Worm (Caenorhabditis elegans): Measurements from ENCODE around the gene lea-1.
A peak's percentile ranks its signal among the peaks of the same experiment; 100 is the strongest.

Gene lea-1

DNA sequence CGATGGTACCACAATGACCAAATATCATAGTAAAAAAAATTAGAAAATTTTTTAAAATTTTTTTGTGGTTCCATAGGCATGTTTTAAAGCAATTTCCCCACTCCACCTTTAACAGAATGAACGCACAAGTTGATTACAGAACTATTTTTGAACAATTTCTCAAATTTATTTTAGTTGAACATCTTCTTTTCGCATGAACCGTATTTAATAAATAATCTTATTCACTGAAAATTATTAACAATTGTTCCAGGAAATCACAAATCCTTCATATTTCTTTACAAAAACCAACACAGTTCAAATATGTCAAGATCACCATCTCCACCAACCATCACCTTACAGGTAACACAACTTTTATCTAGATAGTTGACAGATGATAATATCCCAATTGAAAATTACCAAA lies at the start of gene lea-1:
Gene lea-1 (plus strand): TSS at position 301 of the 400 bp plus-strand sequence.
- no peak for TF ChIP-seq him-1 (tag; optimal IDR thresholded peaks at IDR 0.05)
- TF ChIP-seq W03F9.2 (tag; optimal IDR thresholded peaks at IDR 0.05) = no peak
- no peak for TF ChIP-seq dao-5 (tag; optimal IDR thresholded peaks at IDR 0.05)

DNA sequence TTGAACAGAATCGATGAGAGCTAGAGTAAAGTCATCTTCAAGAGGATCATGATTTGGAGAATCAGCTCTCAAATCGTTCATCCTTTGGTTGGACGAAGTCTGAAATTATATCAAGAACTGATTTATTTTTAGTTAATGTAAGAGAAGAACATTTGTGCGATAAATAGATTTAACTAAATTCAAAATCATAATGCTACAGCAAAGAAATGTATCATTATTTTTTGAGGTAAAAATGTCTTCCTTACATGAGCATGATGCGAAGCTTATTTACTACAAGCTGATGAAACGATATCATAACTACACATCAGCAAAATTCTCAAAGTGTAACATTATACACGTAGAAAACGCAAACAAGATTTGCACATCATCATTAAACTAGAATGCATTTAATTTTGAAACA lies 49.3 kb upstream of the lea-1 start, which contains the start of gene madf-4:
Gene madf-4 (minus strand): TSS at position 101 of the 400 bp plus-strand sequence.
- TF ChIP-seq dao-5 (tag; optimal IDR thresholded peaks at IDR 0.05) = no peak
- no peak for TF ChIP-seq him-1 (tag; optimal IDR thresholded peaks at IDR 0.05)
- no peak for TF ChIP-seq W03F9.2 (tag; optimal IDR thresholded peaks at IDR 0.05)

DNA sequence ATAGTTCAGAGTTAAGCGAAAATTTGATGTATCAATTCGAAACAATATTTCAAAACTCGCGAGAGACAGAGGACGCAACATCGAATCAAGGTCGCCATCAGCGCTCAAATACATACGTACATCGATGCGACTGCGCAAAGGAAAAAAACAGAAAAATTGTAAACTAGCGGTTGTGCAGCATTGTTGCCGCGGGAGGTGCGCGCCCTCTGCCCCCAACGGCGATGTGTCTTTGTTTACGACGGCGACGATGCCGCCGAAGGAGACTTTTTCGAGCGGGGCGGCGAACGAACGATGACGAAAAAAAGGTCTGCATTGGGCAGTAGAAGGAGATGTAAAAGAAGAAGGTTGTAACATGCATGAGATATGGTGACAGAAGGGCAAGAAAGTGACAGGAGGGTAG lies 48.8 kb upstream of the lea-1 start:
- TF ChIP-seq him-1 (tag; optimal IDR thresholded peaks at IDR 0.05) (no peak), dao-5 (tag; optimal IDR thresholded peaks at IDR 0.05) (no peak), W03F9.2 (tag; optimal IDR thresholded peaks at IDR 0.05) (no peak)

DNA sequence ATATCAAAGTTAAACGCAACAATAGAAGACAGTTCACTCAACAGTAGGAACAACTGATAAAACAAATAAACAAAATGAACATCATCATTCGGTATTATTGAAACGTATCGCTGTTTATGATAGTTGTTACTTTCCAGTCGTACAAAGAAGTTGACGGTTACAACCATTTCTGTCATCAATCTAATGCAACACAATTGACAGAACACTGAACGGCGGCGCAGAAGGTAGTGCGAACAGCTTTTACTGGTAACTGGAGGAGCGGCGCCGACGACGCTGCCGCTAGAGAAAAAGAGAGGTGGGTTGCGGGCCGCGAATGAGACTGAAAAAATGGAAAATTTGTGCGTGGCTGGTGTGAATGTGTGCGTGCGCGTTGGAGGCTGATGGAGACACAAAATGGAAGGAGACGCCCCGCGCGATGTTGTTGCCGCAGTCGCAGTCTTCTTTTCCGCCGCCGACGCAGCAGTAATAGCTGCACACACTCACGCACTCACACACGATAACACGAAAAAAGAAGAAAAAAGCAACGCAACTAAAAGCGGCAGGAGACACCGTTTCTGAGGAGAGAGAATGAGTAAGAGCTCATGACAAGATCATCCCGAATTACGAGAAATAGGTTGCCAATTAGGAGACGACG lies 47.5 kb upstream of the lea-1 start:
- TF ChIP-seq him-1 (tag; optimal IDR thresholded peaks at IDR 0.05) (peak; percentile 26), dao-5 (tag; optimal IDR thresholded peaks at IDR 0.05) (no peak), W03F9.2 (tag; optimal IDR thresholded peaks at IDR 0.05) (no peak)

DNA sequence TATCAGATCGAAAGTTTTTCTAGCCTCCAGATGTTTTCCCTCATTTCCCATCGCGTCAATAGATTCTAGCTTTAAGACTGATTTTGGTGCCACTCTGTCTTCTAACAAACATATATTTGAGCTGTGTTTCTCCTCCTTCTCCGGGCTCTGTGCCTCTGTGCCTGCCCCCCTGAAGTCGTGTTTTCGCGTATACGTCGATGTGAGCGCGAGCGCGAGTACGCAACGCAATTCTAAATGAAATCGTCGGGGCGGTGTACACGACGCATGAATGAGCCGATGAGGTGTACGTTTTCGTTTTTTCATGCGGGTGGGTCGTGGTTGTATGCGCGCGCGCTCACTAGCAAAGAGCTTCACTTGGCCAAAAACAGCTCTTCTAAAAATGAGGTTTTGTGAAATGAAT lies 45.8 kb upstream of the lea-1 start:
- TF ChIP-seq him-1 (tag; optimal IDR thresholded peaks at IDR 0.05) (peak; percentile 24), dao-5 (tag; optimal IDR thresholded peaks at IDR 0.05) (no peak)

DNA sequence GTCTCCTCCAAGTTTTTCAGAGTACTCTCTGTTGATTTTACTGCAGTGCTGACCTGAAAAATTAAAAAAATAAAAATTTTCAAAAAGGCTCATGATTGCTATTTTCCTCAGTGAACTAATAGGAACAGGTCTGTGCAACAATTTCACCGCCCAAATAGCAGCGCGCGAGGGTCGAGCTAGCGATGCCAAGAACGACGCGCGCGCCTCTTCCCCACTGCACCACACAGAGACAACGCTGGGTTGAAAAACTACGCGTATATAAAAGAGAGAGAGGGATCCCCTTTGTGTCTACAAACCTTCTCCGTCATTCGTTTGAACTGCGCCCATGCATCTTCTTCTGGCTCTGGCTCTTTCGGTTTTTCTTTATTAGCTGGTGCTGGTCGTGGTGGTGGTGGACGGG lies 41.6 kb upstream of the lea-1 start:
- TF ChIP-seq him-1 (tag; optimal IDR thresholded peaks at IDR 0.05) (peak; percentile 94), dao-5 (tag; optimal IDR thresholded peaks at IDR 0.05) (peak; percentile 70), W03F9.2 (tag; optimal IDR thresholded peaks at IDR 0.05) (no peak)

DNA sequence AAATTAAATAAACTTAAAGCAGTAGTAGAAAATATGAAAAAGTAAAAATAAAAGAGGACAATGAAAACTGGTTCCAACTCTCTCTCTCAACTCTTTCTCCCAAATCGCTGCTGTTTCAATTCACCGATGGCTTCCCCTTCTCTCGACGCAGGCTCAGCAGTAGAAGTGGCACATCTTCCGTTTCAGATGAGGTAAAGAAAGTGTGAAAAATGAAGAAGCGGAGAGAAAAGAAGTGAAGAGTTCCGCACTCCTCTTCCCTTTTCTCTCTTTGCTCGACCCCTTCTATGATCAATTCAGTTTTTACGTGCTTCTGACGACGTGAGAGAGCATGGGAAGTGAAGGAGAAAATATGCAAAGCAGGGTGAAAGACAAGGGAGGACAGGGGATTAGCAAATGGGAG lies 37.5 kb upstream of the lea-1 start:
- TF ChIP-seq W03F9.2 (tag; optimal IDR thresholded peaks at IDR 0.05) = no peak
- TF ChIP-seq him-1 (tag; optimal IDR thresholded peaks at IDR 0.05) = peak; percentile 54

DNA sequence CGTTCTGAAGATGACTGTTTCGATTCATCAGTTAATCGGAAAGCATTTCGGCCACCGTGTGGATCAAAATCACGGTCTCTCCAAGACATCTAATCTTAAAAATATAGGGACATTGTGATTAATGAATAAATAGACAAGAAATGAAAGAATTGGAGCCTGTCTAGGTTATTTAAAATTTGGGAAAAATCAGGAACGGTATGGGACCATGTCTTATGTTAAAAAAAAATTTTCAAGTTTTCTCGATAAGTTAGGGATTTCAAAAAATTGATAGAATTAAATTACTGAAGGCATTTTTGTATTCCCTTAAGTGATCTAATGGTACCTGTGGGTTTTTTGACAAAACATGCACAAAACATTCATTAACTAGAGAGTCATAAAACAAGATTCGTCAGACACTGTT lies 35.6 kb upstream of the lea-1 start, which contains the start of gene unc-41:
Gene unc-41 (minus strand): TSS at position 101 of the 400 bp plus-strand sequence.
- TF ChIP-seq dao-5 (tag; optimal IDR thresholded peaks at IDR 0.05) = no peak
- TF ChIP-seq him-1 (tag; optimal IDR thresholded peaks at IDR 0.05) = no peak
- no peak for TF ChIP-seq W03F9.2 (tag; optimal IDR thresholded peaks at IDR 0.05)

DNA sequence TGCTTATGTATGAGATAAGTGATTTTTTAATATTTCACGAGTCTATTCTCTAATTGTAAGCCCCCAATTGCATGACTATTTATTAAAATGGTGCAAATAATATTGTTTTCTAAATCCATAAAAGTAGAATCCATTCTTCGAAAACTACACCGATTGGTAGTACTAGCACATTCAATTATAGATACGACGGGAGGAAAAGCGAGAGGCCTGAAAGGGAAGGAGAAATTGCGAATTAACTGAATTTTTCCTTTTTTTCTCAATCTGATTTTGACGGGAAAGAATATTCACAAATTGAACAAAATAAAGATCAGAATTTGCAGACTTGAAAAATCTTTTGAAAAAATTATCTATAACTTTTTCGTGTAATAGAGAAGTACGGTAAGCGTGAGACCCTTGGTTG lies 34.5 kb upstream of the lea-1 start:
- TF ChIP-seq W03F9.2 (tag; optimal IDR thresholded peaks at IDR 0.05) (no peak), him-1 (tag; optimal IDR thresholded peaks at IDR 0.05) (no peak), dao-5 (tag; optimal IDR thresholded peaks at IDR 0.05) (no peak)

DNA sequence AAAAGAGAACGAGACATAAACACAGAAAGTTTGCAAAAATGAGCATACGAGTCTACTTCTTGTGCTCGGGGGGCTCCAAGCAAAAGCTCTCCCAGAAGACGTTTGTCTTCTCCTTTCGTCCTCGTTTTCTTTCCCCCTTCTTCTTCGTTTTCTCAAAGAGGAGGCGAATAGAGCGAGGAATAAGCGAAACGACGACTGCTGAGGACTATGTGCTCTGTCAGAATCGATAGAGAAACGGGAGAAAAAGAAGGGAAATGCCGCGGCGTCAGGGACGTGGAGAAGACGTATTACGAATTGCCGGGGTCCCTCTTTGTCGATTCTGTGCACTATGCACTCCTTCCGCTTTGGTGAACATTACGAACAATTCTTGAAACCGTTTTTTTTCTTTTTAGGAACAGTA lies 33.3 kb upstream of the lea-1 start:
- TF ChIP-seq him-1 (tag; optimal IDR thresholded peaks at IDR 0.05) (peak; percentile 33), W03F9.2 (tag; optimal IDR thresholded peaks at IDR 0.05) (no peak), dao-5 (tag; optimal IDR thresholded peaks at IDR 0.05) (no peak)

DNA sequence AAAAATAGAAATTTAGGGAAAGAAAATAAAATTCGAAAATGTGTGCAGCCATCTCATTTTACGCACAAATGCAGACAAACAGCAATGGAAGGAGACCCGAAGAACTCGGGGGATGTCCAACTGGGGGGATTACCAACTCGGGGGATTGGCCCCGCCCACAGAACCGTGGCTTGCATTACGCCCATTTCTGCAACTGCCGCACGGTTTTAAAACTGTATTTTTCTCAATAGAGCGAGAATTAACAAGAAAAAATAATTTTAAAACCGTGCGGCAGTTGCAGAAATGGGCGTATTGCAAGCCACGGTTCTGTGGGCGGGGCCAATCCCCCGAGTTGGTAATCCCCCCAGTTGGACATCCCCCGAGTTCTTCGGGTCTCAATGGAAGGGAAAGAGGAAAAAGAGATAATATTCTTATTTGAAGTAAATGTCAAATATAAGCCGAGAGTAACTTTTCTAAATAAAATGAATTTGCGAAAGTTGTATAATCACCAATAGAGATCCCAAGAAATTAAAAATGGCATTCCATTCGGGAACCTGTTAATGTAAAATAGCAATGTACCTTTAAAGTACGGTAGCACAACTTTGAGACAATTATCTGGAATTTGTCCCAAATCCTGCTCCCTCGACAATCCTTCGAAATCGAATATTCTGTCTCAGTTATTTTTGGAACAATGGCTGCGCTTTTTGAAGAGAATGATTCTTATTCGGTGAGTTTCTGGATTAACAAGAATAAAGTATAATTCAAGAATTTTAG lies 30.8 kb upstream of the lea-1 start, which contains the start of the genes ruvb-1 and tofu-1:
Gene ruvb-1 (minus strand): TSS at position 72 of the 753 bp plus-strand sequence.
Gene tofu-1 (plus strand): TSS at position 417 of the 753 bp plus-strand sequence.
- peak; percentile 29 for TF ChIP-seq W03F9.2 (tag; optimal IDR thresholded peaks at IDR 0.05)

DNA sequence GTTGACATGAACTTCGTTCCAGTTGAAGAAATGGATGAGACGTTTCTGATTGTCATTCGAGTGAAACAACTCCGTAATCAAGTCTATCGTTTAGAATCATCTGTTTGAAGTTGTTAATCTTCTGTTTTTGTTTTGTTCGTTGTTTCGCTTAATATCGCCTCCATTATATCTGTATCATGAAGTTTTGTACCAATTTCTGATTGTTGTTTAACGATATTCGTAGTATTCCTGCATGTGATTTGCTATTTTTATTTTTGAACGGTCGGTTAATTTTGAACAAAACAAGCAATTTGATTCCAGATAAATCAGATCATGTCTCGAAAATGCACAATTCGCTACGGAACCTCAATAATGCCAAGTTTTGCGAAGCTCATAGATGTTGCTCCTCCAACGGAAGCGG lies 29.2 kb upstream of the lea-1 start, which contains the start of gene C27H6.9:
Gene C27H6.9 (plus strand): TSS at position 301 of the 400 bp plus-strand sequence.
- TF ChIP-seq W03F9.2 (tag; optimal IDR thresholded peaks at IDR 0.05) = no peak
- no peak for TF ChIP-seq dao-5 (tag; optimal IDR thresholded peaks at IDR 0.05)
- TF ChIP-seq him-1 (tag; optimal IDR thresholded peaks at IDR 0.05) = no peak

DNA sequence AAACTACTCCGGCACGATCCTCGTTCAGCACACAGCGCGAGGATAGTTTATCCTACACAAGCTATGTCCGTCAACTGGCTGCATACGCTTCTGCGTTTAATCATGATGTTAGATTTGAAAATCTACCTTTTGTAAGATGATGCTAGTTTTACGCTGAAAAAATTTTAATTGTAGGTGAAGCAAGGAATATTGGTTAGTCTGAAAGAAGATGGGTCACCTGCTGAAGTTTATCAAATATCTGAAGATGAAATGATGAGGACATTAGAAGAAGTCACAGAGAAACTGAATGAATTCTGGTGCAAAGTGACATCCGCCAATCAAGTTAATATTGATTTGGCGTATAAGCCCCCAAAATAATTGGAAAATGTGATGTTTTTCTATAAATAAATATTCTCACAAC lies 28.2 kb upstream of the lea-1 start:
- TF ChIP-seq dao-5 (tag; optimal IDR thresholded peaks at IDR 0.05) = no peak
- no peak for TF ChIP-seq W03F9.2 (tag; optimal IDR thresholded peaks at IDR 0.05)
- no peak for TF ChIP-seq him-1 (tag; optimal IDR thresholded peaks at IDR 0.05)

DNA sequence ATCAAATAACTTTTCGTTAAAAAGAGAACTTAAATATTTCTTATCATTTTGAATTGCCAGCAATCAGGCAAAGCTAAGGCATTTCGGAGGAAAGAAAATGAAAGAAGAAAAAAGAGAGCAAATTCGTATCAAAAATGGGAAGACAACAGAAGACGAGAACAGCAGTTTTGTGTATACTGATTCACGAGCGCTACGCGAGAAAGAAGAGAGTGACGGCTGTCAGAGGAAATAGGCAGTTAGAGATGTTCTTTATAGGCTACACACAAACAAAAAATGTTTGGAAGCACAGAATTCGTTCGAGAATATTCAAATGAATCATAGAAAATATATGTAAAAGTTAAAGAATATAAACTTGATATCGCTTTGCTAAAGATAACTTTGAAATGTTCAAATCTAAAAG lies 26.9 kb upstream of the lea-1 start:
- TF ChIP-seq dao-5 (tag; optimal IDR thresholded peaks at IDR 0.05) = no peak
- TF ChIP-seq W03F9.2 (tag; optimal IDR thresholded peaks at IDR 0.05) = no peak
- no peak for TF ChIP-seq him-1 (tag; optimal IDR thresholded peaks at IDR 0.05)
